Worm (Caenorhabditis elegans) whole organism, L1 larva: Measurements from ENCODE around the gene nob-1.
A peak's percentile ranks its signal among the peaks of the same experiment; 100 is the strongest.

ENCODE experiments used
- F16B12.6 ChIP-seq: fragments of 150-350 bp; optimal IDR thresholded peaks from 2 replicates; lab custom pipeline; 2014; ENCODE audit warnings: missing biosample characterization, missing genetic modification characterization
- aly-2 ChIP-seq: fragments of 150-350 bp; optimal IDR thresholded peaks from 2 replicates; lab custom pipeline; 2014; ENCODE audit warnings: missing biosample characterization, missing genetic modification characterization
- blmp-1 ChIP-seq: fragments of 150-350 bp; optimal IDR thresholded peaks from 2 replicates; lab custom pipeline; 2014; ENCODE audit warnings: missing biosample characterization, missing genetic modification characterization
- ceh-63 ChIP-seq: fragments of 200-800 bp; sonication (Bioruptor generic); optimal IDR thresholded peaks from 2 replicates; lab custom pipeline; 2018; ENCODE audit warnings: mild to moderate bottlenecking, missing genetic modification characterization, missing compliant biosample characterization
- ceh-90 ChIP-seq: sonication (generic microtip); optimal IDR thresholded peaks from 2 replicates; lab custom pipeline; 2016; ENCODE audit warnings: missing genetic modification characterization, missing compliant biosample characterization
- ces-1 ChIP-seq: fragments of 150-350 bp; optimal IDR thresholded peaks from 2 replicates; lab custom pipeline; 2014; ENCODE audit warnings: missing biosample characterization, missing genetic modification reagents, missing genetic modification characterization
- dsc-1 ChIP-seq: sonication (generic microtip); optimal IDR thresholded peaks from 2 replicates; lab custom pipeline; 2016; ENCODE audit warnings: mild to moderate bottlenecking, missing genetic modification characterization, missing compliant biosample characterization
- elt-3 ChIP-seq, 6 experiments: fragments of 150-350 bp in 1 of 6; sonication (generic microtip); optimal IDR thresholded peaks; 2 replicates each; lab custom pipeline; 2017 to 2018; ENCODE audit warnings: missing biosample characterization in 6 of 6, missing genetic modification characterization in 6 of 6, inconsistent platforms in 1 of 6
- ets-5 ChIP-seq: fragments of 200-800 bp; sonication (Bioruptor generic); IDR thresholded peaks from 2 replicates; pipeline ENCODE4 v1.3.6; 2022; ENCODE audit warnings: missing genetic modification characterization, missing compliant biosample characterization
- fkh-8 ChIP-seq: sonication (generic microtip); optimal IDR thresholded peaks from 2 replicates; lab custom pipeline; 2016; ENCODE audit warnings: mild to moderate bottlenecking, missing genetic modification characterization, missing compliant biosample characterization
- lin-14 ChIP-seq: fragments of 200-800 bp; sonication (Bioruptor generic); optimal IDR thresholded peaks from 2 replicates; lab custom pipeline; 2018; ENCODE audit warnings: mild to moderate bottlenecking, missing genetic modification characterization, moderate library complexity, missing compliant biosample characterization
- lin-15B ChIP-seq: fragments of 150-350 bp; sonication (generic microtip); optimal IDR thresholded peaks from 3 replicates; lab custom pipeline; 2014; ENCODE audit warnings: missing biosample characterization, missing genetic modification characterization
- lir-3 ChIP-seq: sonication (generic microtip); optimal IDR thresholded peaks from 2 replicates; lab custom pipeline; 2016; ENCODE audit warnings: mild to moderate bottlenecking, missing genetic modification characterization, moderate library complexity, missing compliant biosample characterization; ENCODE audit not compliant: poor library complexity
- lsy-2 ChIP-seq, 2 experiments: fragments of 150-350 bp; optimal IDR thresholded peaks; 2 replicates each; lab custom pipeline; 2014; ENCODE audit warnings: missing biosample characterization in 2 of 2, missing genetic modification characterization in 2 of 2
- mab-9 ChIP-seq: fragments of 200-800 bp; sonication (Bioruptor generic); IDR thresholded peaks from 2 replicates; pipeline ENCODE4 v1.3.6; 2022; ENCODE audit warnings: missing genetic modification reagents, missing genetic modification characterization, missing compliant biosample characterization
- mef-2 ChIP-seq: fragments of 150-350 bp; optimal IDR thresholded peaks from 2 replicates; lab custom pipeline; 2014; ENCODE audit warnings: missing biosample characterization, missing genetic modification characterization
- mep-1 ChIP-seq: fragments of 150-350 bp; optimal IDR thresholded peaks from 2 replicates; lab custom pipeline; 2014; ENCODE audit warnings: missing biosample characterization, missing genetic modification characterization
- nhr-47 ChIP-seq: sonication (generic microtip); optimal IDR thresholded peaks from 2 replicates; lab custom pipeline; 2016; ENCODE audit warnings: mild to moderate bottlenecking, missing genetic modification characterization, moderate library complexity, missing compliant biosample characterization
- nhr-71 ChIP-seq: sonication (generic microtip); optimal IDR thresholded peaks from 2 replicates; lab custom pipeline; 2016; ENCODE audit warnings: mild to moderate bottlenecking, missing genetic modification characterization, moderate library complexity, missing compliant biosample characterization
- nhr-77 ChIP-seq: fragments of 150-350 bp; optimal IDR thresholded peaks from 2 replicates; lab custom pipeline; 2014; ENCODE audit warnings: missing biosample characterization, missing genetic modification characterization
- nhr-84 ChIP-seq: sonication (generic microtip); optimal IDR thresholded peaks from 2 replicates; lab custom pipeline; 2017; ENCODE audit warnings: missing biosample characterization, missing genetic modification characterization
- nhr-85 ChIP-seq: sonication (generic microtip); peaks from one replicate; lab custom pipeline; 2016; ENCODE audit warnings: missing genetic modification characterization, inconsistent platforms, missing compliant biosample characterization
- nhr-90 ChIP-seq: sonication (generic microtip); optimal IDR thresholded peaks from 2 replicates; lab custom pipeline; 2016; ENCODE audit warnings: mild to moderate bottlenecking, missing genetic modification characterization, missing compliant biosample characterization; ENCODE audit not compliant: poor library complexity
- pax-3 ChIP-seq: fragments of 200-800 bp; sonication (Bioruptor generic); optimal IDR thresholded peaks from 2 replicates; lab custom pipeline; 2018; ENCODE audit warnings: mild to moderate bottlenecking, missing genetic modification characterization, moderate library complexity, missing compliant biosample characterization
- pqm-1 ChIP-seq: sonication (generic microtip); optimal IDR thresholded peaks from 3 replicates; lab custom pipeline; 2017; ENCODE audit warnings: missing biosample characterization, missing genetic modification characterization
- snpc-4 ChIP-seq: fragments of 150-350 bp; optimal IDR thresholded peaks from 2 replicates; lab custom pipeline; 2014; ENCODE audit warnings: missing biosample characterization, missing genetic modification characterization
- sup-37 ChIP-seq: fragments of 200-800 bp; sonication (Bioruptor generic); optimal IDR thresholded peaks from 2 replicates; lab custom pipeline; 2018; ENCODE audit warnings: mild to moderate bottlenecking, missing genetic modification characterization, missing compliant biosample characterization
- swsn-7 ChIP-seq: sonication (generic microtip); optimal IDR thresholded peaks from 2 replicates; lab custom pipeline; 2016; ENCODE audit warnings: missing genetic modification characterization, missing compliant biosample characterization
- tlp-1 ChIP-seq: fragments of 150-350 bp; optimal IDR thresholded peaks from 2 replicates; lab custom pipeline; 2014; ENCODE audit warnings: missing biosample characterization, missing genetic modification characterization
- zip-4 ChIP-seq: fragments of 200-800 bp; sonication (Bioruptor generic); optimal IDR thresholded peaks from 2 replicates; lab custom pipeline; 2018; ENCODE audit warnings: mild to moderate bottlenecking, missing genetic modification characterization, moderate library complexity, missing compliant biosample characterization
- ztf-11 ChIP-seq, 2 experiments: sonication (generic microtip); optimal IDR thresholded peaks; 2 replicates each; lab custom pipeline; 2016 to 2017; ENCODE audit warnings: missing genetic modification characterization in 2 of 2, missing biosample characterization in 1 of 2, missing compliant biosample characterization in 1 of 2

Gene nob-1

DNA sequence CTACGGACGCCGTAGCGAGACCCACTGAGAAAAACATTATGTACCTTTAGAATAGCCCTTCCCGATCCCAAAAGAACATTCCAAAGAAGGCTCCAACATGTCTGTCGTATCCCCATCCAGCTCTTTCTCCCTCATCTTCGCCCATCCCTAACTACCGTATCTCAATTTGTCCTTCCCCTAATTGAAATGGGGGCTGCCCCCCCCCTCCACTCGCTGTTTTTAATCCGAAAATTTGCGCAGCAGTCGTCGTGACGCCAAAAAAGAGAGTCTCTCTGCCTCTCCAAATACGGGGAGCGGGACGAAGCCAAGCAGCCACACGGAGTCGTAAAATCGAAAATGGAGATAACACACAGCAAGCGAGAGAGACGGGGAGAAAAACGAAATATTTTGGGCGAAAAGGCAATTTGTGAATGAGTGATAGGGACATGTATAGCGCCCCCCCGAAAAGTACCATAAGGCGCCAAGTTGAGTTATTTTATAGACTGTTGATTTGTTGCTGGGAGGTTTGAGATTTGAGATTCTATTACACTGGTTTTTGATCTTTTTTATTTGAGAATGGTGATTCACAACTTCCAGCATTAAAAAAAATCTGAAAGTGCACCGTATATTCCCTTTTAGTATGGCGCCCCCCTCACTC lies 2.0 kb downstream of the nob-1 start:
- TF ChIP-seq nhr-85 (tag; lab: Kevin White, UChicago) (peak; percentile 62), lsy-2 (tag; optimal IDR thresholded peaks at IDR 0.05; lab: Kevin White, UChicago) (peak in 1 of 2 experiments; percentile 11), lin-14 (peak; percentile 30), ceh-63 (peak; percentile 88), mab-9 (GFP tag; lab: Robert Waterston, UW) (no peak), blmp-1 (tag; lab: Kevin White, UChicago) (peak; percentile 19), F16B12.6 (tag; lab: Kevin White, UChicago) (no peak)

DNA sequence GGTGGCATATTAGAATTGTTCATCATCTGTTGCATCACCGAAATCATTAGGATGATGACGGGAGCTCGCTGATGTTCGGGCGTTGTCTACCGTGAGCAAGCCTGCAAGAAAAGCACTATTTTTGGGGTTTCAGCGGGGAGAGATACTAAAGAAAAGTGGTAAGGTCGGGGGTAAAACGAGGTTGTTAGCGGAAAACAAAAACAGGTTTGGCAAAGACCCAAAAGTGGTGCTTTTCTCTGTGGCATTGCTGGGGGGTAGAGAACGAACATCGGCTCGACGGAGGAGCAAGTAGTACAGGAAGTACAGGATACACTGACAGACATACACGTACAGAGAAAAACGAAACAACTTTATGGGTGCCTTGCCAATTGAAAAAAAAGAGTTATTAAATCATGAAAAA lies 6.7 kb downstream of the nob-1 start, which contains the start of gene php-3:
Gene php-3, minus strand, starts transcription at position 101 of the 400 bp plus-strand sequence.
- TF ChIP-seq dsc-1 (tag; lab: Kevin White, UChicago) (no peak), fkh-8 (tag; lab: Kevin White, UChicago) (no peak), nhr-77 (tag; lab: Kevin White, UChicago) (no peak)
- TF ChIP-seq, all 84 proteins: peak for 0

ce11 chrIII:12067736-12068135 lies 16.4 kb downstream of the nob-1 start:
- TF ChIP-seq nhr-77 (tag; lab: Kevin White, UChicago) = no peak
- TF ChIP-seq nhr-71 (tag; lab: Kevin White, UChicago) = no peak
- no peak for TF ChIP-seq ztf-11 (tag; optimal IDR thresholded peaks at IDR 0.05; lab: Kevin White, UChicago)
- no peak for TF ChIP-seq swsn-7 (tag; lab: Kevin White, UChicago)
- no peak for TF ChIP-seq sup-37 (GFP tag; lab: Kevin White, UChicago)
- no peak for TF ChIP-seq ets-5 (GFP tag; lab: Robert Waterston, UW)
- TF ChIP-seq mab-9 (GFP tag; lab: Robert Waterston, UW) = no peak
- no peak for TF ChIP-seq nhr-84 (tag; lab: Kevin White, UChicago)
- TF ChIP-seq nhr-47 (tag; lab: Kevin White, UChicago) = no peak
- no peak for TF ChIP-seq ces-1 (GFP tag; lab: Kevin White, UChicago)
- no peak for TF ChIP-seq pax-3 (tag; lab: Kevin White, UChicago)
- TF ChIP-seq F16B12.6 (tag; lab: Kevin White, UChicago) = no peak
- no peak for TF ChIP-seq pqm-1 (tag; lab: Kevin White, UChicago)
- TF ChIP-seq aly-2 (tag; lab: Kevin White, UChicago) = no peak
- no peak for TF ChIP-seq fkh-8 (tag; lab: Kevin White, UChicago)

DNA sequence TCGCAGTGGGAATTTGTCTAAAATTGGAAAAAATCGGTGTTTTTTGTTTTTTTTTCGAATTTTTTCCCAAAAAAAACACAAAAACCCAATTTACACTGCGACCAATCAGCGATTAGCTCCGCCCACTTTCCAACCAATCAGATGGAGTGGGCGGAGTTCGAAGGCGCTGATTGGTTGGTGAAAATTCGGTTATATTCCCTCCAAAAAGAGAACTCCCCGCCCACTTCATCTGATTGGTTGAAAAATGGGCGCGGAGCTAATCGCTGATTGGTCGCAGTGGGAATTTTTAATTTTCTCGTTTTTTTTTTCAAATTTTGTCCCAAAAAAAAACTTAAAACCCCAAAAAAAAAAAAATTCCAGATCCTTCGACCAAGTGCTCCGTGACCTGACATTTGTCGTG lies 19.6 kb downstream of the nob-1 start:
- no peak for TF ChIP-seq mab-9 (GFP tag; lab: Robert Waterston, UW)
- TF ChIP-seq ceh-90 (tag; lab: Kevin White, UChicago) = no peak
- TF ChIP-seq nhr-84 (tag; lab: Kevin White, UChicago) = no peak
- no peak for TF ChIP-seq nhr-85 (tag; lab: Kevin White, UChicago)
- no peak for TF ChIP-seq zip-4
- no peak for TF ChIP-seq mep-1 (tag; lab: Kevin White, UChicago)
- no peak for TF ChIP-seq elt-3 (tag; optimal IDR thresholded peaks at IDR 0.05; lab: Kevin White, UChicago)
- TF ChIP-seq nhr-71 (tag; lab: Kevin White, UChicago) = no peak
- TF ChIP-seq, all 84 proteins: peak for 0

- TF ChIP-seq lin-15B (tag; lab: Kevin White, UChicago) (no peak), tlp-1 (no peak), F16B12.6 (tag; lab: Kevin White, UChicago) (no peak), lir-3 (tag; lab: Kevin White, UChicago) (no peak), snpc-4 (tag; lab: Kevin White, UChicago) (no peak), fkh-8 (tag; lab: Kevin White, UChicago) (no peak), mef-2 (no peak), aly-2 (tag; lab: Kevin White, UChicago) (no peak), nhr-90 (no peak)
- TF ChIP-seq, all 84 proteins: peak for 0
These were observed 20.2 kb downstream of the nob-1 start for ce11 chrIII:12063934-12064333.
